Worm (Caenorhabditis elegans): ENCODE results near the gene F02E11.4.

DNA sequence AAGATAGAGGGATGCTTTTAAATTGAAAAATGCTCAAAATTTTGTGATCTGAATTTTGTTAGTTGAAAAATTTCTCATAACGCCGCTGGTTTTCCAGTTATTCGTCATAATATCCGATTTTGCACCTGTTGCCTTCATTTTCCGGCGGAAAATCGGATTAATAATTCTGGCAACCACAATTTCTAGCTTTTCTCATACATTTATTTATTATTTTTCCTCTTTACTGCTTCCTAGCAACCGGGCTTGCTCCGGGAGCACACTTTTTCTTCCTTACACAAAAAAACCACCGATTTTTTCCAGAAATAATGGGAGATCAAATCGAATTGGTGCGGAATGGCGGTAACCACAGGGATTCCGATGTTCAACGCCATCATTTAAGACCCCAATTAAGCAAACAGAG lies 10.2 kb downstream of the F02E11.4 start, which contains the start of gene F02E11.7:
- TF ChIP-seq ets-7 (tag; optimal IDR thresholded peaks at IDR 0.05): no peak
- no peak for TF ChIP-seq F13C5.2 (tag; optimal IDR thresholded peaks at IDR 0.05)
- TF ChIP-seq B0310.2 (tag; optimal IDR thresholded peaks at IDR 0.05): no peak
- TF ChIP-seq ama-1 (optimal IDR thresholded peaks at IDR 0.05): no peak
- no peak for TF ChIP-seq sea-1 (GFP tag; conservative IDR thresholded peaks at IDR 0.05)
- TF ChIP-seq scrt-1 (GFP tag; IDR thresholded peaks at IDR 0.05): no peak
- no peak for TF ChIP-seq ceh-36 (tag; optimal IDR thresholded peaks at IDR 0.05)
- TF ChIP-seq ceh-13 (GFP tag; optimal IDR thresholded peaks at IDR 0.05): no peak
- no peak for TF ChIP-seq flt-1 (GFP tag; IDR thresholded peaks at IDR 0.05)
- no peak for TF ChIP-seq tbx-37 (GFP tag; conservative IDR thresholded peaks at IDR 0.05)
- no peak for TF ChIP-seq aly-1 (tag; optimal IDR thresholded peaks at IDR 0.05)
- no peak for TF ChIP-seq hnd-1 (tag; optimal IDR thresholded peaks at IDR 0.05)
